Fruit fly (Drosophila melanogaster) whole organism, prepupa: ENCODE data around the gene Fas1.

ENCODE experiments used
- Blimp-1 ChIP-seq: fragments of 200-800 bp; sonication (Bioruptor generic); optimal IDR thresholded peaks from 3 replicates; lab custom pipeline; 2017; ENCODE audit warnings: missing biosample characterization, missing genetic modification characterization, mild to moderate bottlenecking, moderate library complexity, missing genetic modification reagents
- CG10631 ChIP-seq: fragments of 200-800 bp; sonication (Bioruptor generic); optimal IDR thresholded peaks from 2 replicates; lab custom pipeline; 2016; ENCODE audit warnings: missing biosample characterization, missing genetic modification characterization
- CG10669 ChIP-seq: fragments of 200-800 bp; sonication (Bioruptor generic); optimal IDR thresholded peaks from 3 replicates; lab custom pipeline; 2018; ENCODE audit warnings: missing biosample characterization, mild to moderate bottlenecking, missing genetic modification characterization, moderate library complexity
- CG11294 ChIP-seq: fragments of 200-800 bp; sonication (Bioruptor generic); IDR thresholded peaks from 2 replicates; pipeline ENCODE4 v1.3.6; 2022; ENCODE audit warnings: missing biosample characterization, missing genetic modification characterization
- CG11762 ChIP-seq: fragments of 200-800 bp; sonication (Bioruptor generic); optimal IDR thresholded peaks from 3 replicates; lab custom pipeline; 2016; ENCODE audit warnings: missing biosample characterization, missing genetic modification characterization; ENCODE audit not compliant: insufficient read depth
- CG11902 ChIP-seq: fragments of 200-800 bp; sonication (Bioruptor generic); optimal IDR thresholded peaks from 3 replicates; lab custom pipeline; 2016; ENCODE audit warnings: missing biosample characterization, missing genetic modification characterization
- CG1621 ChIP-seq: fragments of 200-800 bp; sonication (Bioruptor generic); optimal IDR thresholded peaks from 3 replicates; lab custom pipeline; 2018; ENCODE audit warnings: missing biosample characterization, mild to moderate bottlenecking, missing genetic modification characterization
- CG16779 ChIP-seq: fragments of 200-800 bp; sonication (Bioruptor generic); optimal IDR thresholded peaks from 3 replicates; lab custom pipeline; 2017; ENCODE audit warnings: missing biosample characterization, mild to moderate bottlenecking, missing genetic modification characterization
- CG3032 ChIP-seq: fragments of 200-800 bp; optimal IDR thresholded peaks from 2 replicates; lab custom pipeline; 2019; ENCODE audit warnings: missing biosample characterization, mild to moderate bottlenecking, missing genetic modification characterization, moderate library complexity
- CG31627 ChIP-seq: fragments of 200-800 bp; sonication (Bioruptor generic); optimal IDR thresholded peaks from 3 replicates; lab custom pipeline; 2016; ENCODE audit warnings: missing biosample characterization, missing genetic modification characterization
- CG6163 ChIP-seq: fragments of 200-800 bp; sonication (Bioruptor generic); IDR thresholded peaks from 3 replicates; pipeline ENCODE4 v1.3.6; 2022; ENCODE audit warnings: missing biosample characterization, missing genetic modification characterization
- CG6792 ChIP-seq: fragments of 200-800 bp; sonication (Bioruptor generic); optimal IDR thresholded peaks from 3 replicates; lab custom pipeline; 2016; ENCODE audit warnings: missing biosample characterization, missing genetic modification characterization
- CG6854 ChIP-seq: fragments of 200-800 bp; sonication (Bioruptor generic); optimal IDR thresholded peaks from 2 replicates; lab custom pipeline; 2017; ENCODE audit warnings: missing biosample characterization, mild to moderate bottlenecking, missing genetic modification characterization
- CG7368 ChIP-seq: fragments of 200-800 bp; sonication (Bioruptor generic); optimal IDR thresholded peaks from 3 replicates; lab custom pipeline; 2016; ENCODE audit warnings: missing biosample characterization, missing genetic modification characterization
- CG8119 ChIP-seq: fragments of 200-800 bp; sonication (Bioruptor generic); IDR thresholded peaks from 3 replicates; pipeline ENCODE4 v1.3.6; 2022; ENCODE audit warnings: missing biosample characterization, missing genetic modification characterization
- CG8319 ChIP-seq: fragments of 200-800 bp; sonication (Bioruptor generic); optimal IDR thresholded peaks from 3 replicates; lab custom pipeline; 2016; ENCODE audit warnings: missing biosample characterization, missing genetic modification characterization
- CG8632 ChIP-seq: fragments of 200-800 bp; sonication (Bioruptor generic); optimal IDR thresholded peaks from 3 replicates; lab custom pipeline; 2016; ENCODE audit warnings: missing biosample characterization, missing genetic modification characterization
- CG9139 ChIP-seq: fragments of 200-800 bp; sonication (Bioruptor generic); optimal IDR thresholded peaks from 3 replicates; lab custom pipeline; 2017; ENCODE audit warnings: missing biosample characterization, mild to moderate bottlenecking, missing genetic modification characterization
- Eip75B ChIP-seq: fragments of 200-800 bp; sonication (Bioruptor generic); optimal IDR thresholded peaks from 3 replicates; lab custom pipeline; 2016; ENCODE audit warnings: missing biosample characterization, missing genetic modification characterization
- Eip93F ChIP-seq: fragments of 200-800 bp; sonication (Bioruptor generic); optimal IDR thresholded peaks from 2 replicates; lab custom pipeline; 2016; ENCODE audit warnings: missing biosample characterization, mild to moderate bottlenecking, missing genetic modification characterization
- Ets21C ChIP-seq: fragments of 200-800 bp; sonication (Bioruptor generic); optimal IDR thresholded peaks from 3 replicates; lab custom pipeline; 2016; ENCODE audit warnings: missing biosample characterization, missing genetic modification characterization
- Hr38 ChIP-seq: sonication (Bioruptor generic); optimal IDR thresholded peaks from 2 replicates; lab custom pipeline; 2016; ENCODE audit warnings: missing biosample characterization, missing genetic modification characterization
- Hr39 ChIP-seq: fragments of 200-800 bp; sonication (Bioruptor generic); optimal IDR thresholded peaks from 2 replicates; lab custom pipeline; 2016; ENCODE audit warnings: missing biosample characterization, missing genetic modification characterization
- Hr4 ChIP-seq: fragments of 200-800 bp; sonication (Bioruptor generic); optimal IDR thresholded peaks from 3 replicates; lab custom pipeline; 2016; ENCODE audit warnings: missing biosample characterization, missing genetic modification characterization
- Lpt ChIP-seq: fragments of 200-800 bp; sonication (Bioruptor generic); optimal IDR thresholded peaks from 3 replicates; lab custom pipeline; 2016; ENCODE audit warnings: missing biosample characterization, missing genetic modification characterization
- Met ChIP-seq: fragments of 200-800 bp; sonication (Bioruptor generic); optimal IDR thresholded peaks from 3 replicates; lab custom pipeline; 2016; ENCODE audit warnings: missing biosample characterization, missing genetic modification characterization
- OdsH ChIP-seq: fragments of 200-800 bp; sonication (Bioruptor generic); optimal IDR thresholded peaks from 3 replicates; lab custom pipeline; 2016; ENCODE audit warnings: missing biosample characterization, missing genetic modification characterization
- Smox ChIP-seq: fragments of 200-800 bp; sonication (Bioruptor generic); optimal IDR thresholded peaks from 3 replicates; lab custom pipeline; 2016; ENCODE audit warnings: missing biosample characterization, missing genetic modification characterization
- Sox102F ChIP-seq: fragments of 200-800 bp; sonication (Bioruptor generic); optimal IDR thresholded peaks from 2 replicates; lab custom pipeline; 2016; ENCODE audit warnings: missing biosample characterization, mild to moderate bottlenecking, missing genetic modification characterization
- Sox14 ChIP-seq: fragments of 200-800 bp; sonication (Bioruptor generic); optimal IDR thresholded peaks from 3 replicates; lab custom pipeline; 2016; ENCODE audit warnings: missing biosample characterization, missing genetic modification characterization
- Sox15 ChIP-seq: fragments of 200-800 bp; sonication (Bioruptor generic); optimal IDR thresholded peaks from 3 replicates; lab custom pipeline; 2016; ENCODE audit warnings: missing biosample characterization, missing genetic modification characterization
- achi ChIP-seq: fragments of 200-800 bp; sonication (Bioruptor generic); optimal IDR thresholded peaks from 3 replicates; lab custom pipeline; 2016; ENCODE audit warnings: missing biosample characterization, missing genetic modification characterization
- acj6 ChIP-seq: fragments of 200-800 bp; sonication (Bioruptor generic); optimal IDR thresholded peaks from 3 replicates; lab custom pipeline; 2016; ENCODE audit warnings: missing biosample characterization, missing genetic modification characterization
- dsx ChIP-seq: fragments of 200-800 bp; optimal IDR thresholded peaks from 3 replicates; lab custom pipeline; 2019; ENCODE audit warnings: missing biosample characterization, mild to moderate bottlenecking, missing genetic modification characterization, moderate library complexity; ENCODE audit not compliant: poor library complexity, severe bottlenecking
- esn ChIP-seq: fragments of 200-800 bp; sonication (Bioruptor generic); optimal IDR thresholded peaks from 2 replicates; lab custom pipeline; 2016; ENCODE audit warnings: missing biosample characterization, mild to moderate bottlenecking, missing genetic modification characterization, moderate library complexity
- fkh ChIP-seq: fragments of 200-800 bp; sonication (Bioruptor generic); optimal IDR thresholded peaks from 3 replicates; lab custom pipeline; 2017; ENCODE audit warnings: missing biosample characterization, mild to moderate bottlenecking, missing genetic modification characterization, moderate library complexity
- net ChIP-seq: fragments of 200-800 bp; sonication (Bioruptor generic); optimal IDR thresholded peaks from 3 replicates; lab custom pipeline; 2016; ENCODE audit warnings: missing biosample characterization, missing genetic modification characterization
- pdm3 ChIP-seq: fragments of 200-800 bp; sonication (Bioruptor generic); optimal IDR thresholded peaks from 3 replicates; lab custom pipeline; 2016; ENCODE audit warnings: missing biosample characterization, missing genetic modification characterization
- salr ChIP-seq, 2 experiments: fragments of 200-800 bp; sonication (Bioruptor generic); optimal IDR thresholded peaks; 3 replicates each; lab custom pipeline; 2016 to 2018; ENCODE audit warnings: missing biosample characterization in 2 of 2, missing genetic modification characterization in 2 of 2, mild to moderate bottlenecking in 1 of 2
- spab ChIP-seq: fragments of 200-800 bp; sonication (Bioruptor generic); optimal IDR thresholded peaks from 2 replicates; lab custom pipeline; 2017; ENCODE audit warnings: missing biosample characterization, mild to moderate bottlenecking, missing genetic modification characterization, missing genetic modification reagents
- ss ChIP-seq, 2 experiments: fragments of 200-800 bp; sonication (Bioruptor generic); optimal IDR thresholded peaks; 2 replicates in 1 of 2; 3 replicates in 1 of 2; lab custom pipeline; 2017 to 2018; ENCODE audit warnings: mild to moderate bottlenecking in 2 of 2, missing biosample characterization in 2 of 2, missing genetic modification characterization in 2 of 2, moderate library complexity in 1 of 2
- svp ChIP-seq: fragments of 200-800 bp; sonication (Bioruptor generic); peaks from one replicate; lab custom pipeline; 2016; ENCODE audit warnings: missing biosample characterization, missing genetic modification characterization
- topi ChIP-seq: fragments of 200-800 bp; sonication (Bioruptor generic); optimal IDR thresholded peaks from 3 replicates; lab custom pipeline; 2016; ENCODE audit warnings: missing biosample characterization, missing genetic modification characterization
- vri ChIP-seq: fragments of 200-800 bp; sonication (Bioruptor generic); optimal IDR thresholded peaks from 3 replicates; lab custom pipeline; 2016; ENCODE audit warnings: missing biosample characterization, mild to moderate bottlenecking, missing genetic modification characterization

Fas1 gene

dm6 chr3R:16652091-16652490 is 27.1 kb downstream of the Fas1 start, which contains the start of gene CG14907:
Gene CG14907 (minus strand): TSS chr3R:16652319.
- TF ChIP-seq CG11294 (GFP tag; lab: Robert Waterston, UW), result no peak

dm6 chr3R:16655000-16655493 is 30.0 kb downstream of the Fas1 start:
- TF ChIP-seq CG6854 (no peak), Eip75B (GFP tag; lab: Kevin White, UChicago) (no peak), CG10669 (GFP tag; lab: Kevin White, UChicago) (peak; percentile 50), Smox (GFP tag; lab: Kevin White, UChicago) (no peak), fkh (GFP tag; lab: Kevin White, UChicago) (peak; percentile 69)

- peak; percentile 35 for TF ChIP-seq topi (GFP tag; lab: Kevin White, UChicago)
- TF ChIP-seq Lpt (GFP tag; lab: Kevin White, UChicago), result peak; percentile 44
- peak; percentile 13 for TF ChIP-seq CG10631 (GFP tag; lab: Kevin White, UChicago)
- no peak for TF ChIP-seq Eip93F (GFP tag; lab: Kevin White, UChicago)
- TF ChIP-seq spab (GFP tag; lab: Kevin White, UChicago), result no peak
- peak; percentile 59 for TF ChIP-seq fkh (GFP tag; lab: Kevin White, UChicago)
- TF ChIP-seq Blimp-1 (GFP tag; lab: Kevin White, UChicago), result no peak
- TF ChIP-seq dsx (GFP tag; lab: Kevin White, UChicago), result peak; percentile 20
- peak; percentile 53 for TF ChIP-seq pdm3 (GFP tag; lab: Kevin White, UChicago)
- peak; percentile 87 for TF ChIP-seq svp (GFP tag; lab: Kevin White, UChicago)
- TF ChIP-seq CG11762 (GFP tag; lab: Kevin White, UChicago), result no peak
- TF ChIP-seq Hr39, result peak; percentile 68
- TF ChIP-seq CG16779, result no peak
- TF ChIP-seq Ets21C (GFP tag; lab: Kevin White, UChicago), result peak; percentile 37
- TF ChIP-seq acj6 (GFP tag; lab: Kevin White, UChicago), result peak; percentile 58
- TF ChIP-seq ss (GFP tag; optimal IDR thresholded peaks at IDR 0.05; lab: Kevin White, UChicago), result peak; percentile 68 to 80
- peak; percentile 55 for TF ChIP-seq Sox14 (GFP tag; lab: Kevin White, UChicago)
- peak; percentile 64 for TF ChIP-seq Met (GFP tag; lab: Kevin White, UChicago)
- TF ChIP-seq CG6163, result peak; percentile 63; the same call in 1 of the 3 replicates
- peak; percentile 25 for TF ChIP-seq CG3032 (tag; lab: Kevin White, UChicago)
- TF ChIP-seq CG9139, result peak; percentile 63
- TF ChIP-seq achi (GFP tag; lab: Kevin White, UChicago), result peak; percentile 50
- peak; percentile 58 for TF ChIP-seq CG31627 (GFP tag; lab: Kevin White, UChicago)
- peak; percentile 57 for TF ChIP-seq Hr4 (GFP tag; lab: Kevin White, UChicago)
- peak; percentile 68 for TF ChIP-seq esn (GFP tag; lab: Kevin White, UChicago)
- no peak for TF ChIP-seq CG8319 (GFP tag; lab: Kevin White, UChicago)
- TF ChIP-seq OdsH (GFP tag; lab: Kevin White, UChicago), result peak; percentile 47
- no peak for TF ChIP-seq CG8632 (GFP tag; lab: Kevin White, UChicago)
- peak; percentile 37; the same call in 1 of the 3 replicates for TF ChIP-seq CG8119 (GFP tag; lab: Robert Waterston, UW)
- peak; percentile 19 for TF ChIP-seq net (GFP tag; lab: Kevin White, UChicago)
- peak; percentile 18 for TF ChIP-seq CG7368 (GFP tag; lab: Kevin White, UChicago)
- TF ChIP-seq salr (GFP tag; optimal IDR thresholded peaks at IDR 0.05; lab: Kevin White, UChicago), result peak in 1 of 2 experiments; percentile 15
- TF ChIP-seq vri (GFP tag; lab: Kevin White, UChicago), result peak; percentile 51
- no peak for TF ChIP-seq CG11902 (GFP tag; lab: Kevin White, UChicago)
- peak; percentile 57 for TF ChIP-seq CG1621 (tag; lab: Kevin White, UChicago)
- peak; percentile 64 for TF ChIP-seq Sox102F (GFP tag; lab: Kevin White, UChicago)
- no peak for TF ChIP-seq Hr38 (GFP tag; lab: Kevin White, UChicago)
- TF ChIP-seq CG6854, result peak; percentile 59
- peak; percentile 61 for TF ChIP-seq Eip75B (GFP tag; lab: Kevin White, UChicago)
- peak; percentile 29 for TF ChIP-seq Sox15
- TF ChIP-seq CG6792 (GFP tag; lab: Kevin White, UChicago), result peak; percentile 31
These were observed 30.8 kb downstream of the Fas1 start, which contains the start of gene modSP for dm6 chr3R:16655494-16656493. Gene modSP (minus strand): TSS chr3R:16655662.
